Fruit fly (Drosophila melanogaster) whole organism, adult: ENCODE measurements around the gene CSN1b.

Source experiments
- CG11617 ChIP-seq: fragments of 200-800 bp; sonication (Bioruptor generic); optimal IDR thresholded peaks from 2 replicates; lab custom pipeline; 2017; ENCODE audit warnings: mild to moderate bottlenecking, missing biosample characterization, missing genetic modification reagents, missing genetic modification characterization
- CG12768 ChIP-seq: fragments of 200-800 bp; sonication (Bioruptor generic); optimal IDR thresholded peaks from 2 replicates; lab custom pipeline; 2017; ENCODE audit warnings: missing biosample characterization, missing genetic modification characterization, mild to moderate bottlenecking, moderate library complexity, missing genetic modification reagents
- CG14711 ChIP-seq: fragments of 200-800 bp; sonication (Bioruptor generic); optimal IDR thresholded peaks from 2 replicates; lab custom pipeline; 2018; ENCODE audit warnings: missing biosample characterization, mild to moderate bottlenecking, missing genetic modification characterization, moderate library complexity
- CG1620 ChIP-seq: fragments of 200-800 bp; sonication (Bioruptor generic); optimal IDR thresholded peaks from 2 replicates; lab custom pipeline; 2016; ENCODE audit warnings: missing biosample characterization, missing genetic modification characterization
- CG33017 ChIP-seq: fragments of 200-800 bp; sonication (Bioruptor generic); optimal IDR thresholded peaks from 2 replicates; lab custom pipeline; 2018; ENCODE audit warnings: missing biosample characterization, mild to moderate bottlenecking, missing genetic modification characterization, moderate library complexity
- CG5204 ChIP-seq: fragments of 200-800 bp; sonication (Bioruptor generic); optimal IDR thresholded peaks from 2 replicates; lab custom pipeline; 2016; ENCODE audit warnings: missing biosample characterization, missing genetic modification characterization
- CG7045 ChIP-seq: fragments of 200-800 bp; sonication (Bioruptor generic); optimal IDR thresholded peaks from 2 replicates; lab custom pipeline; 2017; ENCODE audit warnings: missing biosample characterization, mild to moderate bottlenecking, missing genetic modification characterization
- CG7101 ChIP-seq: fragments of 200-800 bp; sonication (Bioruptor generic); optimal IDR thresholded peaks from 2 replicates; lab custom pipeline; 2018; ENCODE audit warnings: missing biosample characterization, mild to moderate bottlenecking, missing genetic modification characterization, moderate library complexity
- Clk ChIP-seq: fragments of 200-800 bp; sonication (Bioruptor generic); optimal IDR thresholded peaks from 2 replicates; lab custom pipeline; 2017; ENCODE audit warnings: missing biosample characterization, missing genetic modification characterization
- Crg-1 ChIP-seq: fragments of 200-800 bp; sonication (Bioruptor generic); optimal IDR thresholded peaks from 2 replicates; lab custom pipeline; 2016; ENCODE audit warnings: missing biosample characterization, missing genetic modification characterization
- Hr96 ChIP-seq: fragments of 200-800 bp; sonication (Bioruptor generic); optimal IDR thresholded peaks from 2 replicates; lab custom pipeline; 2016; ENCODE audit warnings: missing biosample characterization, missing genetic modification characterization
- Mnt ChIP-seq: fragments of 200-800 bp; sonication (Bioruptor generic); optimal IDR thresholded peaks from 2 replicates; lab custom pipeline; 2016; ENCODE audit warnings: missing biosample characterization, mild to moderate bottlenecking, missing genetic modification characterization
- bab1 ChIP-seq: fragments of 200-800 bp; sonication (Bioruptor generic); optimal IDR thresholded peaks from 3 replicates; lab custom pipeline; 2019; ENCODE audit warnings: missing biosample characterization, mild to moderate bottlenecking, missing genetic modification characterization, moderate library complexity
- cic ChIP-seq: fragments of 200-800 bp; sonication (Bioruptor generic); optimal IDR thresholded peaks from 2 replicates; lab custom pipeline; 2017; ENCODE audit warnings: missing biosample characterization, mild to moderate bottlenecking, missing genetic modification characterization, moderate library complexity
- cnc ChIP-seq, 2 experiments: fragments of >200 bp; optimal IDR thresholded peaks; 2 replicates each; lab custom pipeline; 2017
- kay ChIP-seq: fragments of 200-800 bp; sonication (Bioruptor generic); peaks from one replicate; lab custom pipeline; 2016; ENCODE audit warnings: missing biosample characterization, missing genetic modification characterization, borderline replicate concordance
- ovo ChIP-seq: fragments of 200-800 bp; sonication (Bioruptor generic); optimal IDR thresholded peaks from 2 replicates; lab custom pipeline; 2016; ENCODE audit warnings: missing biosample characterization, missing genetic modification characterization
- pad ChIP-seq: fragments of 200-800 bp; sonication (Bioruptor generic); optimal IDR thresholded peaks from 3 replicates; lab custom pipeline; 2017; ENCODE audit warnings: missing biosample characterization, missing genetic modification characterization, mild to moderate bottlenecking, moderate library complexity, missing genetic modification reagents
- tj ChIP-seq: fragments of 200-800 bp; sonication (Bioruptor generic); optimal IDR thresholded peaks from 3 replicates; lab custom pipeline; 2017; ENCODE audit warnings: missing biosample characterization, mild to moderate bottlenecking, missing genetic modification characterization, moderate library complexity
- toe ChIP-seq: fragments of 200-800 bp; sonication (Bioruptor generic); optimal IDR thresholded peaks from 2 replicates; lab custom pipeline; 2016; ENCODE audit warnings: missing biosample characterization, missing genetic modification characterization

The CSN1b gene

dm6 chr3L:18904772-18905601, at the start of gene CSN1b, which contains the start of gene Prp6:
Gene CSN1b (minus strand): TSS chr3L:18904930.
Gene Prp6 (plus strand): TSS chr3L:18905372.
- TF ChIP-seq tj (GFP tag; lab: Kevin White, UChicago), result peak; percentile 12
- no peak for TF ChIP-seq Crg-1 (GFP tag; lab: Kevin White, UChicago)

dm6 chr3L:18952399-18952798, 47.7 kb upstream of the CSN1b start:
- TF ChIP-seq kay (no peak), tj (GFP tag; lab: Kevin White, UChicago) (no peak), CG33017 (tag; lab: Kevin White, UChicago) (no peak), toe (GFP tag; lab: Kevin White, UChicago) (no peak), CG11617 (GFP tag; lab: Kevin White, UChicago) (no peak), Clk (GFP tag; lab: Kevin White, UChicago) (no peak), ovo (no peak), cic (GFP tag; lab: Kevin White, UChicago) (no peak), CG7101 (tag; lab: Kevin White, UChicago) (no peak), Mnt (GFP tag; lab: Kevin White, UChicago) (no peak), CG5204 (GFP tag; lab: Kevin White, UChicago) (no peak), bab1 (GFP tag; lab: Kevin White, UChicago) (no peak), CG14711 (tag; lab: Kevin White, UChicago) (no peak), CG7045 (no peak), pad (no peak)

dm6 chr3L:18950359-18950758, 45.6 kb upstream of the CSN1b start, which contains the start of gene CG6836:
Gene CG6836 (plus strand): TSS chr3L:18950629.
- peak; percentile 9 for TF ChIP-seq cic (GFP tag; lab: Kevin White, UChicago)
- TF ChIP-seq ovo, result peak; percentile 54
- peak; percentile 33 for TF ChIP-seq bab1 (GFP tag; lab: Kevin White, UChicago)
- no peak for TF ChIP-seq pad
- TF ChIP-seq tj (GFP tag; lab: Kevin White, UChicago), result peak; percentile 22

- TF ChIP-seq cnc (optimal IDR thresholded peaks at IDR 0.05; lab: Kevin White, UChicago) (no peak), bab1 (GFP tag; lab: Kevin White, UChicago) (peak; percentile 29), CG12768 (GFP tag; lab: Kevin White, UChicago) (peak; percentile 3)
Observed at dm6 chr3L:18949137-18949536, 44.4 kb upstream of the CSN1b start.

- TF ChIP-seq Hr96, result no peak
- no peak for TF ChIP-seq Crg-1 (GFP tag; lab: Kevin White, UChicago)
- TF ChIP-seq CG1620 (GFP tag; lab: Kevin White, UChicago), result no peak
- TF ChIP-seq CG7045, result no peak
- TF ChIP-seq kay, result no peak
- no peak for TF ChIP-seq CG33017 (tag; lab: Kevin White, UChicago)
- no peak for TF ChIP-seq ovo
- no peak for TF ChIP-seq toe (GFP tag; lab: Kevin White, UChicago)
- no peak for TF ChIP-seq CG12768 (GFP tag; lab: Kevin White, UChicago)
Observed at dm6 chr3L:18946956-18947355, 42.2 kb upstream of the CSN1b start.

- TF ChIP-seq Mnt (GFP tag; lab: Kevin White, UChicago), result no peak
- TF ChIP-seq ovo, result no peak
- no peak for TF ChIP-seq CG7101 (tag; lab: Kevin White, UChicago)
- TF ChIP-seq CG7045, result no peak
- no peak for TF ChIP-seq CG33017 (tag; lab: Kevin White, UChicago)
- no peak for TF ChIP-seq Hr96
Observed at dm6 chr3L:18945938-18946337, 41.2 kb upstream of the CSN1b start, which contains the start of gene CG32204. Gene CG32204 (minus strand): TSS chr3L:18946038.

- peak; percentile 52 for TF ChIP-seq kay
- no peak for TF ChIP-seq CG1620 (GFP tag; lab: Kevin White, UChicago)
- TF ChIP-seq tj (GFP tag; lab: Kevin White, UChicago), result no peak
- no peak for TF ChIP-seq pad
Observed at dm6 chr3L:18924790-18925189, 20.1 kb upstream of the CSN1b start, which contains the start of gene CG43049. Gene CG43049 (plus strand): TSS chr3L:18925090.

- TF ChIP-seq ovo (no peak), Hr96 (no peak), pad (no peak), cnc (optimal IDR thresholded peaks at IDR 0.05; lab: Kevin White, UChicago) (no peak), CG33017 (tag; lab: Kevin White, UChicago) (no peak), CG7101 (tag; lab: Kevin White, UChicago) (no peak), Clk (GFP tag; lab: Kevin White, UChicago) (no peak)
Observed at dm6 chr3L:18922086-18922485, 17.4 kb upstream of the CSN1b start, which contains the start of gene CG3819. Gene CG3819 (minus strand): TSS chr3L:18922108.
